Worm (Caenorhabditis elegans) whole organism, young adult: ENCODE data around the gene srg-65.

ENCODE experiments used
- B0019.2 ChIP-seq: fragments of 200-800 bp; sonication (Bioruptor generic); conservative IDR thresholded peaks from 2 replicates; pipeline ENCODE4 v1.3.6; 2022; ENCODE audit warnings: missing genetic modification reagents, missing genetic modification characterization, missing compliant biosample characterization
- C06A6.2 ChIP-seq: fragments of 200-800 bp; sonication (Bioruptor generic); conservative IDR thresholded peaks from 2 replicates; pipeline ENCODE4 v1.3.6; 2022; ENCODE audit warnings: missing genetic modification characterization, missing compliant biosample characterization
- F23B12.7 ChIP-seq: sonication (generic microtip); optimal IDR thresholded peaks from 2 replicates; lab custom pipeline; 2017; ENCODE audit warnings: missing genetic modification characterization, mild to moderate bottlenecking, missing compliant biosample characterization, antibody characterized with exemption, moderate library complexity; ENCODE audit not compliant: insufficient read depth
- F37B4.10 ChIP-seq: fragments of 200-800 bp; sonication (Bioruptor generic); IDR thresholded peaks from 2 replicates; pipeline ENCODE4 v1.3.6; 2022; ENCODE audit warnings: missing genetic modification characterization, missing compliant biosample characterization
- Y53G8AR.9 ChIP-seq: fragments of 200-800 bp; sonication (Bioruptor generic); conservative IDR thresholded peaks from 2 replicates; pipeline ENCODE4 v1.3.6; 2022; ENCODE audit warnings: missing genetic modification reagents, missing genetic modification characterization, missing compliant biosample characterization
- akir-1 ChIP-seq: fragments of 200-800 bp; sonication (Bioruptor generic); optimal IDR thresholded peaks from 2 replicates; lab custom pipeline; 2018; ENCODE audit warnings: mild to moderate bottlenecking, missing genetic modification characterization, moderate library complexity, missing compliant biosample characterization
- aptf-3 ChIP-seq: fragments of 200-800 bp; sonication (Bioruptor generic); IDR thresholded peaks from 2 replicates; pipeline ENCODE4 v1.3.6; 2022; ENCODE audit warnings: missing genetic modification characterization, missing compliant biosample characterization
- atf-7 ChIP-seq: sonication (generic microtip); optimal IDR thresholded peaks from 2 replicates; lab custom pipeline; 2017; ENCODE audit warnings: mild to moderate bottlenecking, missing genetic modification characterization, missing compliant biosample characterization
- athp-1 ChIP-seq: sonication (generic microtip); optimal IDR thresholded peaks from 2 replicates; lab custom pipeline; 2017; ENCODE audit warnings: mild to moderate bottlenecking, missing genetic modification characterization, missing compliant biosample characterization
- bed-1 ChIP-seq: fragments of 200-800 bp; sonication (Bioruptor generic); IDR thresholded peaks from 2 replicates; pipeline ENCODE4 v1.3.6; 2022; ENCODE audit warnings: missing genetic modification reagents, missing genetic modification characterization, missing compliant biosample characterization
- ccch-3 ChIP-seq: fragments of 200-800 bp; sonication (Bioruptor generic); optimal IDR thresholded peaks from 2 replicates; lab custom pipeline; 2018; ENCODE audit warnings: mild to moderate bottlenecking, missing genetic modification characterization, missing compliant biosample characterization
- cebp-1 ChIP-seq, 2 experiments: fragments of 200-800 bp in 1 of 2; sonication (Bioruptor generic) in 1 of 2; sonication (generic microtip) in 1 of 2; IDR thresholded peaks in 1 of 2; optimal IDR thresholded peaks in 1 of 2; 2 replicates each; pipeline versions ENCODE4 v1.3.6 to Lab custom; 2017 to 2022; ENCODE audit warnings: missing compliant biosample characterization in 2 of 2, missing genetic modification characterization in 2 of 2, mild to moderate bottlenecking in 1 of 2, missing genetic modification reagents in 1 of 2, moderate library complexity in 1 of 2
- ceh-27 ChIP-seq: fragments of 200-800 bp; sonication (Bioruptor generic); optimal IDR thresholded peaks from 2 replicates; lab custom pipeline; 2018; ENCODE audit warnings: mild to moderate bottlenecking, missing genetic modification characterization, moderate library complexity, missing compliant biosample characterization
- die-1 ChIP-seq: sonication (generic microtip); optimal IDR thresholded peaks from 2 replicates; lab custom pipeline; 2016; ENCODE audit warnings: missing genotype, mild to moderate bottlenecking, missing genetic modification characterization, missing compliant biosample characterization
- dpff-1 ChIP-seq: sonication (generic microtip); optimal IDR thresholded peaks from 2 replicates; lab custom pipeline; 2017; ENCODE audit warnings: mild to moderate bottlenecking, missing genetic modification characterization, missing compliant biosample characterization
- dpl-1 ChIP-seq: fragments of 150-350 bp; optimal IDR thresholded peaks from 2 replicates; lab custom pipeline; 2014; ENCODE audit warnings: missing biosample characterization, missing genetic modification reagents, missing genetic modification characterization
- egl-18 ChIP-seq: fragments of 200-800 bp; sonication (Bioruptor generic); IDR thresholded peaks from 2 replicates; pipeline ENCODE4 v1.3.6; 2022; ENCODE audit warnings: missing genetic modification reagents, missing genetic modification characterization, missing compliant biosample characterization
- egrh-3 ChIP-seq: fragments of 200-800 bp; sonication (Bioruptor generic); IDR thresholded peaks from 2 replicates; pipeline ENCODE4 v1.3.6; 2022; ENCODE audit warnings: missing genetic modification reagents, missing genetic modification characterization, missing compliant biosample characterization
- ets-4 ChIP-seq: fragments of 200-800 bp; sonication (Bioruptor generic); optimal IDR thresholded peaks from 2 replicates; lab custom pipeline; 2018; ENCODE audit warnings: mild to moderate bottlenecking, missing genetic modification characterization, missing compliant biosample characterization
- fkh-3 ChIP-seq: sonication (generic microtip); optimal IDR thresholded peaks from 2 replicates; lab custom pipeline; 2016; ENCODE audit warnings: mild to moderate bottlenecking, missing genetic modification characterization, missing compliant biosample characterization
- hlh-12 ChIP-seq: sonication (generic microtip); optimal IDR thresholded peaks from 2 replicates; lab custom pipeline; 2016; ENCODE audit warnings: missing genetic modification characterization, missing compliant biosample characterization
- lin-35 ChIP-seq, 3 experiments: fragments of 150-350 bp in 2 of 3; sonication (generic microtip) in 1 of 3; optimal IDR thresholded peaks; 2 replicates each; lab custom pipeline; 2014 to 2018; ENCODE audit warnings: missing biosample characterization in 3 of 3, missing genetic modification characterization in 3 of 3, missing genetic modification reagents in 3 of 3
- lin-40 ChIP-seq: sonication (generic microtip); optimal IDR thresholded peaks from 2 replicates; lab custom pipeline; 2016; ENCODE audit warnings: missing genetic modification characterization, mild to moderate bottlenecking, missing compliant biosample characterization, missing genotype, missing genetic modification reagents
- madf-3 ChIP-seq: fragments of 200-800 bp; sonication (Bioruptor generic); IDR thresholded peaks from 2 replicates; pipeline ENCODE4 v1.3.6; 2022; ENCODE audit warnings: missing genetic modification reagents, missing genetic modification characterization, missing compliant biosample characterization
- madf-6 ChIP-seq: fragments of 200-800 bp; sonication (Bioruptor generic); IDR thresholded peaks from 2 replicates; pipeline ENCODE4 v1.3.6; 2022; ENCODE audit warnings: missing genetic modification reagents, missing genetic modification characterization, missing compliant biosample characterization
- nfya-2 ChIP-seq: fragments of 200-800 bp; sonication (Bioruptor generic); IDR thresholded peaks from 2 replicates; pipeline ENCODE4 v1.3.6; 2022; ENCODE audit warnings: missing genetic modification reagents, missing genetic modification characterization, missing compliant biosample characterization
- nfyb-1 ChIP-seq: fragments of 200-800 bp; sonication (Bioruptor generic); IDR thresholded peaks from 2 replicates; pipeline ENCODE4 v1.3.6; 2022; ENCODE audit warnings: missing genetic modification reagents, missing genetic modification characterization, missing compliant biosample characterization
- nhr-120 ChIP-seq: fragments of 200-800 bp; sonication (Bioruptor generic); IDR thresholded peaks from 2 replicates; pipeline ENCODE4 v1.3.6; 2022; ENCODE audit warnings: missing genetic modification characterization, missing compliant biosample characterization
- nhr-179 ChIP-seq: sonication (generic microtip); optimal IDR thresholded peaks from 2 replicates; lab custom pipeline; 2016; ENCODE audit warnings: mild to moderate bottlenecking, missing genetic modification characterization, missing compliant biosample characterization
- nhr-80 ChIP-seq: sonication (generic microtip); optimal IDR thresholded peaks from 2 replicates; lab custom pipeline; 2016; ENCODE audit warnings: missing genetic modification characterization, missing compliant biosample characterization
- nhr-90 ChIP-seq: sonication (generic microtip); optimal IDR thresholded peaks from 2 replicates; lab custom pipeline; 2016; ENCODE audit warnings: missing genotype, mild to moderate bottlenecking, missing genetic modification characterization, missing compliant biosample characterization
- rec-8 ChIP-seq, 2 experiments: sonication (generic microtip); optimal IDR thresholded peaks; 2 replicates each; lab custom pipeline; 2016; ENCODE audit warnings: mild to moderate bottlenecking in 2 of 2, missing genetic modification characterization in 2 of 2, missing genetic modification reagents in 2 of 2, missing genotype in 2 of 2, missing biosample characterization in 1 of 2, missing compliant biosample characterization in 1 of 2, moderate library complexity in 1 of 2
- tbx-9 ChIP-seq: sonication (generic microtip); optimal IDR thresholded peaks from 2 replicates; lab custom pipeline; 2016; ENCODE audit warnings: borderline replicate concordance, missing genetic modification characterization, inconsistent platforms, missing compliant biosample characterization
- unc-130 ChIP-seq: sonication (generic microtip); optimal IDR thresholded peaks from 2 replicates; lab custom pipeline; 2016; ENCODE audit warnings: missing genetic modification reagents, missing genetic modification characterization, missing compliant biosample characterization
- unc-62 ChIP-seq: fragments of 150-350 bp; optimal IDR thresholded peaks from 2 replicates; lab custom pipeline; 2014; ENCODE audit warnings: missing biosample characterization, missing genetic modification reagents, missing genetic modification characterization
- zim-3 ChIP-seq: sonication (generic microtip); optimal IDR thresholded peaks from 2 replicates; lab custom pipeline; 2017; ENCODE audit warnings: mild to moderate bottlenecking, missing genetic modification characterization, moderate library complexity, missing compliant biosample characterization
- ztf-18 ChIP-seq: sonication (generic microtip); optimal IDR thresholded peaks from 2 replicates; lab custom pipeline; 2016; ENCODE audit warnings: missing genotype, mild to moderate bottlenecking, missing genetic modification characterization, missing compliant biosample characterization

The srg-65 gene

ce11 chrV:5513630-5514378 lies 29.0 kb upstream of the srg-65 start, which contains the start of the genes hpo-15 and mms-19 (continued):
- no peak for TF ChIP-seq tbx-9 (tag; lab: Kevin White, UChicago)

- TF ChIP-seq atf-7 (tag; lab: Kevin White, UChicago) (peak; percentile 49), cebp-1 (GFP tag; IDR thresholded peaks at IDR 0.05; lab: Robert Waterston, UW) (no peak), cebp-1 (tag; optimal IDR thresholded peaks at IDR 0.05; lab: Kevin White, UChicago) (peak; percentile 37), bed-1 (GFP tag; lab: Robert Waterston, UW) (no peak), akir-1 (no peak), nhr-80 (tag; lab: Kevin White, UChicago) (peak; percentile 86), ets-4 (GFP tag; lab: Kevin White, UChicago) (peak; percentile 49)
Observed at ce11 chrV:5512559-5512958, 27.8 kb upstream of the srg-65 start.

- peak; percentile 8 for TF ChIP-seq nhr-80 (tag; lab: Kevin White, UChicago)
- TF ChIP-seq nfyb-1 = no peak
Observed at ce11 chrV:5511720-5512119, 27.0 kb upstream of the srg-65 start.

ce11 chrV:5509966-5510365 lies 25.2 kb upstream of the srg-65 start:
- TF ChIP-seq ztf-18 (tag; lab: Kevin White, UChicago) = peak; percentile 31
- no peak for TF ChIP-seq B0019.2
- TF ChIP-seq nhr-80 (tag; lab: Kevin White, UChicago) = peak; percentile 78
- TF ChIP-seq, all 124 proteins: peak for 2

ce11 chrV:5509134-5509533 lies 24.4 kb upstream of the srg-65 start:
- TF ChIP-seq C06A6.2 (no peak), die-1 (no peak), nhr-90 (tag; lab: Kevin White, UChicago) (no peak), nfya-2 (GFP tag; lab: Robert Waterston, UW) (no peak), egrh-3 (GFP tag; lab: Robert Waterston, UW) (no peak), ztf-18 (tag; lab: Kevin White, UChicago) (no peak), lin-40 (no peak), lin-35 (GFP tag; optimal IDR thresholded peaks at IDR 0.05; lab: Kevin White, UChicago) (no peak), zim-3 (no peak), rec-8 (tag; optimal IDR thresholded peaks at IDR 0.05; lab: Kevin White, UChicago) (no peak), nhr-179 (tag; lab: Kevin White, UChicago) (no peak), aptf-3 (GFP tag; lab: Robert Waterston, UW) (no peak), madf-3 (no peak), F23B12.7 (tag; lab: Kevin White, UChicago) (no peak), nfyb-1 (no peak), dpff-1 (tag; lab: Kevin White, UChicago) (no peak), Y53G8AR.9 (no peak), unc-62 (GFP tag; lab: Kevin White, UChicago) (no peak), hlh-12 (tag; lab: Kevin White, UChicago) (no peak)

ce11 chrV:5504807-5505442 lies 20.2 kb upstream of the srg-65 start, which contains the start of the genes dnj-19 and nhr-47:
dnj-19 (minus strand) TSS chrV:5504857.
nhr-47 (plus strand) TSS chrV:5505253.
- no peak for TF ChIP-seq ccch-3 (GFP tag; lab: Kevin White, UChicago)
- TF ChIP-seq B0019.2 = 0 out of 2 replicates have a peak, but pooled peaks have one; percentile 41
- peak in 2 of 3 experiments; percentile 38 to 92 for TF ChIP-seq lin-35 (GFP tag; optimal IDR thresholded peaks at IDR 0.05; lab: Kevin White, UChicago)
- TF ChIP-seq ceh-27 (GFP tag; lab: Kevin White, UChicago) = peak; percentile 87
- TF ChIP-seq unc-130 (GFP tag; lab: Kevin White, UChicago) = peak; percentile 59
- no peak for TF ChIP-seq F37B4.10 (GFP tag; lab: Robert Waterston, UW)
- peak; percentile 63 for TF ChIP-seq dpl-1 (GFP tag; lab: Kevin White, UChicago)
- TF ChIP-seq egl-18 (GFP tag; lab: Robert Waterston, UW) = 0 out of 2 replicates have a peak, but pooled peaks have one; percentile 39
- no peak for TF ChIP-seq nhr-120 (GFP tag; lab: Robert Waterston, UW)
- no peak for TF ChIP-seq fkh-3
- TF ChIP-seq nhr-179 (tag; lab: Kevin White, UChicago) = no peak
- no peak for TF ChIP-seq unc-62 (GFP tag; lab: Kevin White, UChicago)
- peak; percentile 95 for TF ChIP-seq lin-40
- TF ChIP-seq athp-1 = peak; percentile 85
- TF ChIP-seq madf-6 (GFP tag; lab: Robert Waterston, UW) = peak; percentile 89
